Worm (Caenorhabditis elegans) whole organism, mixed stage, embryonic: ENCODE results near the gene F39F10.3.

Source experiments
- M03D4.4 ChIP-seq: sonication (generic microtip); optimal IDR thresholded peaks from 2 replicates; lab custom pipeline; 2017; ENCODE audit warnings: mild to moderate bottlenecking, missing genetic modification characterization, missing compliant biosample characterization
- bed-3 ChIP-seq: fragments of 200-800 bp; sonication (Bioruptor generic); optimal IDR thresholded peaks from 3 replicates; lab custom pipeline; 2018; ENCODE audit warnings: mild to moderate bottlenecking, missing genetic modification characterization, moderate library complexity, missing compliant biosample characterization
- ceh-83 ChIP-seq: fragments of 200-800 bp; sonication (Bioruptor generic); optimal IDR thresholded peaks from 2 replicates; lab custom pipeline; 2018; ENCODE audit warnings: mild to moderate bottlenecking, missing genetic modification characterization, missing compliant biosample characterization
- ces-1 ChIP-seq: fragments of 150-350 bp; optimal IDR thresholded peaks from 2 replicates; lab custom pipeline; 2014; ENCODE audit warnings: missing biosample characterization, missing genetic modification reagents, missing genetic modification characterization
- cnd-1 ChIP-seq: fragments of 200-800 bp; sonication (Bioruptor generic); optimal IDR thresholded peaks from 2 replicates; lab custom pipeline; 2018; ENCODE audit warnings: mild to moderate bottlenecking, missing genetic modification characterization, missing compliant biosample characterization
- drap-1 ChIP-seq: fragments of 200-800 bp; sonication (Bioruptor generic); optimal IDR thresholded peaks from 3 replicates; lab custom pipeline; 2018; ENCODE audit warnings: mild to moderate bottlenecking, missing genetic modification characterization, missing compliant biosample characterization
- elt-1 ChIP-seq: sonication (generic microtip); optimal IDR thresholded peaks from 2 replicates; lab custom pipeline; 2017; ENCODE audit warnings: missing genetic modification characterization, mild to moderate bottlenecking, missing compliant biosample characterization, antibody characterized with exemption, moderate library complexity, borderline replicate concordance; ENCODE audit not compliant: insufficient read depth
- elt-3 ChIP-seq: fragments of 150-350 bp; optimal IDR thresholded peaks from 2 replicates; lab custom pipeline; 2014; ENCODE audit warnings: missing biosample characterization, missing genetic modification characterization
- flh-1 ChIP-seq: fragments of 200-800 bp; sonication (Bioruptor generic); optimal IDR thresholded peaks from 2 replicates; lab custom pipeline; 2018; ENCODE audit warnings: mild to moderate bottlenecking, missing genetic modification characterization, moderate library complexity, missing compliant biosample characterization
- hlh-1 ChIP-seq: fragments of 150-350 bp; optimal IDR thresholded peaks from 2 replicates; lab custom pipeline; 2014; ENCODE audit warnings: missing biosample characterization, missing genetic modification reagents, missing genetic modification characterization
- lin-13 ChIP-seq: fragments of 150-350 bp; optimal IDR thresholded peaks from 2 replicates; lab custom pipeline; 2014; ENCODE audit warnings: missing biosample characterization, missing genetic modification characterization
- lin-32 ChIP-seq: fragments of 200-800 bp; sonication (Bioruptor generic); optimal IDR thresholded peaks from 2 replicates; lab custom pipeline; 2018; ENCODE audit warnings: mild to moderate bottlenecking, missing genetic modification characterization, missing compliant biosample characterization
- lsy-2 ChIP-seq: fragments of 150-350 bp; optimal IDR thresholded peaks from 2 replicates; lab custom pipeline; 2014; ENCODE audit warnings: missing biosample characterization, missing genetic modification characterization
- mab-5 ChIP-seq: fragments of 150-350 bp; optimal IDR thresholded peaks from 2 replicates; lab custom pipeline; 2014; ENCODE audit warnings: missing biosample characterization, missing genetic modification characterization
- mep-1 ChIP-seq: fragments of 150-350 bp; optimal IDR thresholded peaks from 2 replicates; lab custom pipeline; 2017; ENCODE audit warnings: missing biosample characterization, missing genetic modification reagents, missing genetic modification characterization, inconsistent platforms
- nhr-12 ChIP-seq: fragments of 150-350 bp; optimal IDR thresholded peaks from 2 replicates; lab custom pipeline; 2014; ENCODE audit warnings: missing biosample characterization, missing genetic modification characterization
- nhr-2 ChIP-seq: fragments of 150-350 bp; optimal IDR thresholded peaks from 2 replicates; lab custom pipeline; 2014; ENCODE audit warnings: missing biosample characterization, missing genetic modification characterization
- nhr-237 ChIP-seq: fragments of 150-350 bp; optimal IDR thresholded peaks from 2 replicates; lab custom pipeline; 2014; ENCODE audit warnings: missing biosample characterization, missing genetic modification characterization
- nhr-28 ChIP-seq: fragments of 150-350 bp; optimal IDR thresholded peaks from 2 replicates; lab custom pipeline; 2014; ENCODE audit warnings: missing biosample characterization, missing genetic modification characterization
- nhr-76 ChIP-seq: sonication (generic microtip); optimal IDR thresholded peaks from 2 replicates; lab custom pipeline; 2017; ENCODE audit warnings: missing biosample characterization, missing genetic modification characterization
- sptf-1 ChIP-seq: sonication (generic microtip); optimal IDR thresholded peaks from 2 replicates; lab custom pipeline; 2017; ENCODE audit warnings: mild to moderate bottlenecking, missing genetic modification characterization, moderate library complexity, missing compliant biosample characterization
- tbx-8 ChIP-seq: fragments of 200-800 bp; sonication (Bioruptor generic); optimal IDR thresholded peaks from 2 replicates; lab custom pipeline; 2018; ENCODE audit warnings: mild to moderate bottlenecking, missing genetic modification characterization, moderate library complexity, missing compliant biosample characterization
- unc-120 ChIP-seq: sonication (generic microtip); optimal IDR thresholded peaks from 2 replicates; lab custom pipeline; 2017; ENCODE audit warnings: missing genetic modification characterization, missing compliant biosample characterization; ENCODE audit not compliant: poor library complexity, severe bottlenecking
- unc-39 ChIP-seq: fragments of 150-350 bp; optimal IDR thresholded peaks from 2 replicates; lab custom pipeline; 2014; ENCODE audit warnings: missing biosample characterization, missing genetic modification characterization
- unc-62 ChIP-seq: fragments of 150-350 bp; optimal IDR thresholded peaks from 2 replicates; lab custom pipeline; 2014; ENCODE audit warnings: missing biosample characterization, missing genetic modification reagents, missing genetic modification characterization
- zip-8 ChIP-seq: fragments of 150-350 bp; optimal IDR thresholded peaks from 2 replicates; lab custom pipeline; 2014; ENCODE audit warnings: missing biosample characterization, missing genetic modification characterization

F39F10.3 gene

ce11 chrX:16891683-16892082, at the start of gene F39F10.3:
F39F10.3 (plus strand) TSS chrX:16891983.
- TF ChIP-seq hlh-1 (tag; lab: Kevin White, UChicago) (no peak), M03D4.4 (tag; lab: Kevin White, UChicago) (no peak), nhr-76 (tag; lab: Kevin White, UChicago) (no peak), mab-5 (no peak), elt-3 (tag; lab: Kevin White, UChicago) (no peak), drap-1 (GFP tag; lab: Kevin White, UChicago) (no peak), bed-3 (no peak), nhr-12 (tag; lab: Kevin White, UChicago) (no peak), unc-120 (no peak), mep-1 (tag; lab: Kevin White, UChicago) (no peak), nhr-28 (tag; lab: Kevin White, UChicago) (no peak), cnd-1 (tag; lab: Kevin White, UChicago) (no peak)

- TF ChIP-seq nhr-2 (tag; lab: Kevin White, UChicago) = no peak
- TF ChIP-seq nhr-28 (tag; lab: Kevin White, UChicago) = no peak
- TF ChIP-seq nhr-12 (tag; lab: Kevin White, UChicago) = no peak
- TF ChIP-seq lin-32 = no peak
- TF ChIP-seq elt-1 (tag; lab: Kevin White, UChicago) = no peak
- TF ChIP-seq lsy-2 (tag; lab: Kevin White, UChicago) = no peak
- TF ChIP-seq tbx-8 = no peak
- TF ChIP-seq ceh-83 (GFP tag; lab: Kevin White, UChicago) = no peak
- no peak for TF ChIP-seq bed-3
- TF ChIP-seq unc-39 = no peak
- TF ChIP-seq mab-5 = no peak
- TF ChIP-seq unc-62 (GFP tag; lab: Kevin White, UChicago) = no peak
- no peak for TF ChIP-seq M03D4.4 (tag; lab: Kevin White, UChicago)
- TF ChIP-seq zip-8 (tag; lab: Kevin White, UChicago) = no peak
- no peak for TF ChIP-seq nhr-237 (tag; lab: Kevin White, UChicago)
- TF ChIP-seq cnd-1 (tag; lab: Kevin White, UChicago) = no peak
- TF ChIP-seq, all 35 proteins: peak for 0
Observed at ce11 chrX:16842935-16843334, 48.8 kb upstream of the F39F10.3 start.

- TF ChIP-seq M03D4.4 (tag; lab: Kevin White, UChicago) (no peak), ces-1 (GFP tag; lab: Kevin White, UChicago) (peak; percentile 15)
Observed at ce11 chrX:16844924-16845323, 46.9 kb upstream of the F39F10.3 start, which contains the start of gene F41G4.8. F41G4.8 (minus strand) TSS chrX:16845024.

- TF ChIP-seq unc-120 (no peak), nhr-2 (tag; lab: Kevin White, UChicago) (no peak), tbx-8 (no peak), bed-3 (no peak), ces-1 (GFP tag; lab: Kevin White, UChicago) (no peak), cnd-1 (tag; lab: Kevin White, UChicago) (no peak), drap-1 (GFP tag; lab: Kevin White, UChicago) (no peak), lin-13 (tag; lab: Kevin White, UChicago) (no peak), nhr-12 (tag; lab: Kevin White, UChicago) (no peak)
- TF ChIP-seq, all 35 proteins: peak for 0
Observed at ce11 chrX:16859956-16860446, 31.8 kb upstream of the F39F10.3 start, which contains the start of gene T20F7.3. T20F7.3 (plus strand) TSS chrX:16860396.

- TF ChIP-seq elt-3 (tag; lab: Kevin White, UChicago) = no peak
- no peak for TF ChIP-seq drap-1 (GFP tag; lab: Kevin White, UChicago)
- TF ChIP-seq mab-5 = no peak
- no peak for TF ChIP-seq nhr-2 (tag; lab: Kevin White, UChicago)
- TF ChIP-seq tbx-8 = no peak
- no peak for TF ChIP-seq hlh-1 (tag; lab: Kevin White, UChicago)
- TF ChIP-seq unc-62 (GFP tag; lab: Kevin White, UChicago) = no peak
- TF ChIP-seq ceh-83 (GFP tag; lab: Kevin White, UChicago) = no peak
- TF ChIP-seq ces-1 (GFP tag; lab: Kevin White, UChicago) = no peak
- TF ChIP-seq flh-1 (GFP tag; lab: Kevin White, UChicago) = no peak
- no peak for TF ChIP-seq nhr-12 (tag; lab: Kevin White, UChicago)
- TF ChIP-seq M03D4.4 (tag; lab: Kevin White, UChicago) = no peak
- no peak for TF ChIP-seq lin-32
Observed at ce11 chrX:16863320-16863719, 28.5 kb upstream of the F39F10.3 start.

- no peak for TF ChIP-seq bed-3
- no peak for TF ChIP-seq sptf-1
Observed at ce11 chrX:16865016-16865415, 26.8 kb upstream of the F39F10.3 start.
